Worm (Caenorhabditis elegans) whole organism, early embryonic: ENCODE data around the gene efa-6.

Source experiments
- B0310.2 ChIP-seq: sonication (generic microtip); optimal IDR thresholded peaks from 2 replicates; lab custom pipeline; 2016; ENCODE audit warnings: mild to moderate bottlenecking, missing genetic modification characterization, missing compliant biosample characterization
- F13C5.2 ChIP-seq: sonication (generic microtip); optimal IDR thresholded peaks from 2 replicates; lab custom pipeline; 2017; ENCODE audit warnings: mild to moderate bottlenecking, missing genetic modification characterization, inconsistent platforms, missing compliant biosample characterization
- aly-1 ChIP-seq: sonication (generic microtip); optimal IDR thresholded peaks from 2 replicates; lab custom pipeline; 2016; ENCODE audit warnings: missing genetic modification characterization, missing compliant biosample characterization
- ama-1 ChIP-seq: fragments of 150-350 bp; optimal IDR thresholded peaks from 2 replicates; lab custom pipeline; 2014
- ceh-13 ChIP-seq: fragments of 200-800 bp; sonication (Bioruptor generic); optimal IDR thresholded peaks from 2 replicates; lab custom pipeline; 2018; ENCODE audit warnings: mild to moderate bottlenecking, missing genetic modification characterization, missing compliant biosample characterization
- ceh-36 ChIP-seq: sonication (generic microtip); optimal IDR thresholded peaks from 2 replicates; lab custom pipeline; 2016; ENCODE audit warnings: missing genetic modification characterization, inconsistent platforms, missing compliant biosample characterization
- ets-7 ChIP-seq: sonication (generic microtip); optimal IDR thresholded peaks from 2 replicates; lab custom pipeline; 2016; ENCODE audit warnings: missing genotype, missing genetic modification characterization, missing compliant biosample characterization
- flt-1 ChIP-seq: fragments of 200-800 bp; sonication (Bioruptor generic); IDR thresholded peaks from 2 replicates; pipeline ENCODE4 v1.3.6; 2022; ENCODE audit warnings: missing genetic modification characterization, missing compliant biosample characterization
- hmbx-1 ChIP-seq: sonication (generic microtip); optimal IDR thresholded peaks from 2 replicates; lab custom pipeline; 2016; ENCODE audit warnings: mild to moderate bottlenecking, missing genetic modification characterization, missing compliant biosample characterization
- hmg-4 ChIP-seq: fragments of 200-800 bp; sonication (Bioruptor generic); optimal IDR thresholded peaks from 2 replicates; lab custom pipeline; 2018; ENCODE audit warnings: mild to moderate bottlenecking, missing genetic modification characterization, missing compliant biosample characterization
- hnd-1 ChIP-seq: sonication (generic microtip); optimal IDR thresholded peaks from 2 replicates; lab custom pipeline; 2016; ENCODE audit warnings: missing genetic modification characterization, missing compliant biosample characterization
- pes-1 ChIP-seq: fragments of 200-800 bp; sonication (Bioruptor generic); IDR thresholded peaks from 2 replicates; pipeline ENCODE4 v1.3.6; 2022; ENCODE audit warnings: missing genetic modification reagents, missing genetic modification characterization, missing compliant biosample characterization
- scrt-1 ChIP-seq: fragments of 200-800 bp; sonication (Bioruptor generic); IDR thresholded peaks from 2 replicates; pipeline ENCODE4 v1.3.6; 2022; ENCODE audit warnings: missing genetic modification characterization, missing compliant biosample characterization
- sea-1 ChIP-seq: fragments of 200-800 bp; sonication (Bioruptor generic); conservative IDR thresholded peaks from 2 replicates; pipeline ENCODE4 v1.3.6; 2022; ENCODE audit warnings: missing genetic modification characterization, missing compliant biosample characterization
- tbx-11 ChIP-seq: fragments of 200-800 bp; sonication (Bioruptor generic); IDR thresholded peaks from 2 replicates; pipeline ENCODE4 v1.3.6; 2022; ENCODE audit warnings: missing genetic modification characterization, missing compliant biosample characterization
- tbx-37 ChIP-seq: fragments of 200-800 bp; sonication (Bioruptor generic); conservative IDR thresholded peaks from 2 replicates; pipeline ENCODE4 v1.3.6; 2022; ENCODE audit warnings: missing genetic modification reagents, missing genetic modification characterization, missing compliant biosample characterization
- tra-4 ChIP-seq: sonication (generic microtip); optimal IDR thresholded peaks from 2 replicates; lab custom pipeline; 2017; ENCODE audit warnings: missing genetic modification characterization, missing compliant biosample characterization

The efa-6 gene

DNA sequence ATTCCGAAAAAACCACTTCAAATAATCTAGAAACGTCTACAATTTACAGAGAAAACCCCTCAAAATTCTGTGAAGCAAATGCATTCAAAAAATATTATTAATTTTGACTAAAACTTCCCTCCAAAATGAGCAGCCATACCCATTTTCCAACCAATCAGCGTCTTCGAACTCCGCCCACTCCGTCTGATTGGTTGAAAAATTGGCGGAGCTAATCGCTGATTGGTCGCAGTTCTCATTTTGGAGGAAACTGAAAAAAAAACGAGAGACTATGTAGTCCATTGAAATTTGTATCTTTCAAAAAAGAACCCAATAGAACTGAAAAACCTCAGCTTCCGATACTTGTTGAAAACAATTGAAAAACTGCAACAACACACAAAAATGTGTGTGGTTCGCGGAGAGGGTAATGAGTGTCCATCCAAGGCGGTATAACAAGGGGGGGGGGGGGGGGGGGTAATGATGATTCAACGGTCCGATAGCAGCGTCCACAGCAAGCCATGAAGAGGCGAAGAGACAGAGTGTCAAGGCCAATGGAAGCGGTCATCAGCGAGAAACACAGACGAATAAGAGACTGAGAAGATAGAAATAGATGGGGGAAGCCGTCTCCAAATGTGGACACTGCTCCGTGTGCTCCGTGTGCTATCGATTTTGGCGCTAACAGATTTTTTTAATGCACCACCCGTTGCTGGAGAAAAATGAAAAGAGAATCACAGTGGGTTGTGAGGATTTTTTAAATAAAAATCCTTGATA lies 2.6 kb upstream of the efa-6 start:
- TF ChIP-seq ceh-36 (peak; percentile 49), B0310.2 (tag; lab: Kevin White, UChicago) (no peak), sea-1 (GFP tag; lab: Robert Waterston, UW) (no peak), tbx-37 (GFP tag; lab: Robert Waterston, UW) (no peak), hmbx-1 (tag; lab: Kevin White, UChicago) (no peak), hmg-4 (GFP tag; lab: Kevin White, UChicago) (peak; percentile 81), ets-7 (tag; lab: Kevin White, UChicago) (no peak), F13C5.2 (no peak), flt-1 (GFP tag; lab: Robert Waterston, UW) (no peak), ama-1 (no peak), pes-1 (no peak; the same call in 1 of the 2 replicates)

DNA sequence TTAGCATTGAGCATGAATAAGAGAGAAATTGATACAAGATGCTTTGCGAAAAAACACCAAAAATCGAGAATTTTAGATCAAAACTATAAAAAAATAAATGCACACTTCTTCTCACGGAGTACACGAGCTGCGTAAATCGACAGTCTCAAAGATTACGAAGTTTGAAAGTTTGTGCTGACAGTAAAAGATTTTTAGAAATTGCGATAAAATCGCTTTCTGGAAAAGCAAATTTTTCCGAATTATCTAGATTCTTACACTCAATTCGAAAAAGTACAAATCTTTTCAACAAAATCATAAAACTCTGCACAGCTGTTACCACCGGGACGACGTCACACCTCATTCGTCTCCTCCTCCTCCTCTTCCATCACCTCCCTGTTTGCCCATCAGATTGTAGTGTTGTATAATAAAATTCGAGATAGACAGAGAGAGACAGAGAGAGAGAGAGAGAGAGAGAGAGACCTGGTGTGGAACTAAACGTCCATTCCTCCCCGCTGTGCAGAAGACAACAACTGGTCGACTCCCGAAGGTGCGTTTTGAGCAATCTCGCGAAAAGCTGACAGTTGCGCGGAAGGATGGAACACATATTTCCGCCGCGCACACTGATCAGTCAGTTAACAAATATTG lies 710 bp upstream of the efa-6 start:
- TF ChIP-seq hmg-4 (GFP tag; lab: Kevin White, UChicago): peak; percentile 40
- TF ChIP-seq tra-4 (tag; lab: Kevin White, UChicago): no peak

DNA sequence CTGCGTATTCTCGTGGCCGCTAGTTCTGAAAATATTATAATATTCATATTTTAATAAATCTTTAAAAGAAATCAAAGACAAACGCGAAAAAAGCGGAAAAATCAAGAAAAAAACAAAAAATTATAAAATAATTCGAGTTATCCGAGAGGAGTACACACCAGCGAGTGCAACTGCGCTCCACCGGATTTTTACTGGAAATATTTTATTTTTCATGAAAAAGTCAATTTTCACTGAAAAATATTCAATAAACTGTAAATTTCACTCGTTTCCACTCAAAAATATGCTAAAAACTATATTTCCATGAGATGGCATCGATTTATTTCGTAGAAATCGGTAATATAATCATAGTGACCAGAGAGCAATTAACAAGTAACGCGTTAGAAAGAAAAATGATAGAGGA lies 9.1 kb downstream of the efa-6 start, which contains the start of gene Y55D9A.2:
TSS of gene Y55D9A.2 (minus strand) at position 31 of the 400 bp plus-strand sequence.
- no peak for TF ChIP-seq hnd-1
- TF ChIP-seq pes-1: no peak
- peak; percentile 36 for TF ChIP-seq hmbx-1 (tag; lab: Kevin White, UChicago)
- TF ChIP-seq ceh-13 (GFP tag; lab: Kevin White, UChicago): no peak

DNA sequence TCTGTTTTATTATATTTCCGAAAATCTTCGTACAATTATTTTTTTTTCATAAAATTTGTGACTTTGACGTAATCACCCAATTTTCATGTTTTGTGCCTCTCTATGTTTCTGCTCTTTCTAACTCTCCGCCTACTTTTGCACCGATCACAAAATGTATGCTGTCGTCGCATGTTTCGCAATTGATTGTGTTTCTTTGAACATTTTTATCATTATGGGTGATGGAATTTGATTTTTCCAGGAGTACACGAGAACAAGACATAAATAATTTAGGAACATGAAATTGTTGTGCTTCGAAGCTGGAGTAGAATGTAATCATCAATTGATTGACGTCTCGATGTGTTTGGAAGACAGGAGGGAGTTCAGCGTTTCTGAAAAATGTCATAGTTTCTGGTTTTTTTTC lies 13.6 kb downstream of the efa-6 start:
- TF ChIP-seq tbx-11 (no peak), pes-1 (no peak), ceh-36 (no peak), scrt-1 (no peak), ama-1 (no peak), sea-1 (GFP tag; lab: Robert Waterston, UW) (no peak), flt-1 (GFP tag; lab: Robert Waterston, UW) (no peak), hmbx-1 (tag; lab: Kevin White, UChicago) (no peak), ets-7 (tag; lab: Kevin White, UChicago) (no peak)

- TF ChIP-seq tbx-11 (no peak), aly-1 (no peak), tra-4 (tag; lab: Kevin White, UChicago) (no peak)
Measured at ce11 chrIV:12599158-12599557, 15.4 kb downstream of the efa-6 start, which contains the start of gene pgp-1. pgp-1 (minus strand) TSS chrIV:12599169.

DNA sequence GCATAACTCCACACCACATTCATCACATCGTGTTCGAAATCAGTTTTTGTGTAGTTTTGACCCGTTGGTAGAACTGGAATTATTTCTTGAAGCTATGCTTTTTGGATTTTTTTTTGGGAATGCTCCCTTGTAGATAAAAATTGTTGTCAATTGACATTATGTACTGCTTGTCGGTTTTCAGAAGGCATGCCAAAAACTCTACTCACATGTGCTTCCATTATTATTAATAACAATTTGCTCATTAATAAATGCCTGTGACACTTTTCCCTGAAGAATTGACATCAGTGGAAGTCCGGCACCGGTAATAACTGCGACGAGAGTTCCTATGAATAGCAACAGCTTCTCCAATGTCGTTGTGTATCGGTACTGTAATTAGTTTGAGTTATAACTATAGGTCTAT lies 17.6 kb downstream of the efa-6 start:
- no peak for TF ChIP-seq aly-1
- TF ChIP-seq F13C5.2: no peak
- no peak for TF ChIP-seq hnd-1
- TF ChIP-seq ets-7 (tag; lab: Kevin White, UChicago): no peak
- TF ChIP-seq ama-1: no peak

DNA sequence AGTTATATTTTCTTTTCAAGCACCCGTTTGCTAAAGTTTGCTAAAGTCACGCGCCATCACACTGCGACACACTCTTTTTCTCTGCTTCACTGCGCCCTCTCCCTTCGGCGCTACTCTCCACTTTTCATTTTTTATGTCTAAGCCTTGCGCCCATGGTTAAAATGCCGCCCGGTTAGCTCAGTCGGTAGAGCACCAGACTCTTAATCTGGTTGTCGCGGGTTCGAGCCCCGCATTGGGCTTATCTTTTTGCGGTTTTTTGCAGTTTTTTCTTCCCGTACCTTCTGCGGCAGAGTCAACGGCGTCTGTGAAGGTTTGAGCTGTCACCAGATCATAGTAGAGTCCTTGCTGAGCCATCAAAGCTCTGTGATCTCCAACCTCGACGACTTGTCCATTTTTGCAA lies 19.9 kb downstream of the efa-6 start:
- TF ChIP-seq B0310.2 (tag; lab: Kevin White, UChicago): no peak
- TF ChIP-seq scrt-1: peak; percentile 73
- peak; percentile 78 for TF ChIP-seq sea-1 (GFP tag; lab: Robert Waterston, UW)
- TF ChIP-seq tbx-11: peak; percentile 83
- TF ChIP-seq hnd-1: peak; percentile 49
- no peak for TF ChIP-seq ama-1
- peak; percentile 52; the same call in 1 of the 2 replicates for TF ChIP-seq flt-1 (GFP tag; lab: Robert Waterston, UW)
- TF ChIP-seq ceh-13 (GFP tag; lab: Kevin White, UChicago): peak; percentile 21
- TF ChIP-seq tbx-37 (GFP tag; lab: Robert Waterston, UW): peak; percentile 67
- TF ChIP-seq aly-1: no peak
- TF ChIP-seq hmbx-1 (tag; lab: Kevin White, UChicago): no peak
- peak; percentile 55 for TF ChIP-seq hmg-4 (GFP tag; lab: Kevin White, UChicago)
- peak; percentile 66 for TF ChIP-seq ceh-36
- TF ChIP-seq ets-7 (tag; lab: Kevin White, UChicago): peak; percentile 19
- TF ChIP-seq F13C5.2: peak; percentile 48
- TF ChIP-seq tra-4 (tag; lab: Kevin White, UChicago): no peak
- no peak; the same call in none of the 2 replicates for TF ChIP-seq pes-1

ce11 chrIV:12590373-12590772 lies 24.2 kb downstream of the efa-6 start, which contains the start of gene cul-6:
cul-6 (minus strand) TSS chrIV:12590451.
- TF ChIP-seq B0310.2 (tag; lab: Kevin White, UChicago) (no peak), hmbx-1 (tag; lab: Kevin White, UChicago) (no peak), hnd-1 (no peak), tbx-37 (GFP tag; lab: Robert Waterston, UW) (no peak), tbx-11 (no peak), flt-1 (GFP tag; lab: Robert Waterston, UW) (no peak), tra-4 (tag; lab: Kevin White, UChicago) (no peak), hmg-4 (GFP tag; lab: Kevin White, UChicago) (no peak), ceh-13 (GFP tag; lab: Kevin White, UChicago) (no peak), aly-1 (no peak), F13C5.2 (no peak), pes-1 (no peak), scrt-1 (no peak), ets-7 (tag; lab: Kevin White, UChicago) (no peak)
